Fruit fly (Drosophila melanogaster): ENCODE measurements around the gene CG5909.

The CG5909 gene

DNA sequence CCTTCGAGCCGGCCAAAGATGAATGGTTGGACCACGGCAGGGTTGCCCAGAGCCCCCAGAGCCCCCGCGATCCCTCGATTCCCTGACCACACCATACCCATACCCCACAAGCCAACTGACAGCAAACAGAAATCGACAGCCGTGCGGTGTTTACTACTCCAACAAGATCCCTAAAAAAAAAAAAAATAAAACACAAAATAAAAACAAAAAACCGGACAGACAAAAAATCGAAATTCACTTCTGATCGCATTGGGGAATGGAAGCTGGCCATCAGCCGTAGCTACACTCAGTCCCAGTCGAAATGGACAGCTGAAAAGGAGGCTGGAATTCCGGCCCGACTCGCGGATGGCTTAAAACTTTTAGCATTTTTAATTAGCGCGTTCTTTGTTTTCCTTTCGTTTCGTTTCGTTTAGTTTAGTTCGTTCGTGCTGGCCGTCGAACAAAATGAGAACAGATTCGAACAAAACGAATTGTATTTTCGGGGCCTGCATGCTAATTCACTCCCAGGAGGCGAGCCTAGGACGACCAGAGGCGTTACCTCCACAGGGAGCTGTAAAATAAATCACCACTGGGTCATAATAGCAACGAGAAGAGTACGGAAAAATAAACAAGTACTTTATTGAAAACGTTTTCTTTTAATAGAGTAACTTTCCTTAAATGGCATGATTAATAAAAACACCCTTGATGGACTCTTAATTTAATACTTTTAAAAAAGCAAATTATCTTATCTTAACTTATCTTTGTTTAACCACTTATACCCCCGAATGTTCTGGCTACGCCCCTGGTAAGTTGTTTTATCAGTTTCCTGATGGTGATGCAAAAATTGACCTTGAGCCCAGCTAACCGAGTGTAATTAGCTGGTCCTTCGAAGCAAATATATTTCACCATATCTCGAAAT lies 38.2 kb downstream of the CG5909 start:
- TF ChIP-seq CrebA (GFP tag; optimal IDR thresholded peaks at IDR 0.05; ENCODE audit: borderline replicate concordance), result peak; percentile 79
- TF ChIP-seq h (GFP tag; optimal IDR thresholded peaks at IDR 0.05), result peak; percentile 43
- TF ChIP-seq OdsH (GFP tag; optimal IDR thresholded peaks at IDR 0.05), result peak; percentile 50
- TF ChIP-seq Jra (GFP tag; optimal IDR thresholded peaks at IDR 0.05), result no peak
- no peak for TF ChIP-seq lola (GFP tag; optimal IDR thresholded peaks at IDR 0.05)
- no peak for TF ChIP-seq Myc (optimal IDR thresholded peaks at IDR 0.05)
- TF ChIP-seq Sp1 (GFP tag; optimal IDR thresholded peaks at IDR 0.05), result peak; percentile 15
- no peak for TF ChIP-seq Hr78 (GFP tag; optimal IDR thresholded peaks at IDR 0.05)
- no peak for TF ChIP-seq Hr83 (GFP tag; optimal IDR thresholded peaks at IDR 0.05; ENCODE audit: poor library complexity, severe bottlenecking)
- peak; percentile 43 for TF ChIP-seq brk (GFP tag; optimal IDR thresholded peaks at IDR 0.05)
- TF ChIP-seq HLH106 (tag; optimal IDR thresholded peaks at IDR 0.05), result peak; percentile 44
- TF ChIP-seq ey (GFP tag; optimal IDR thresholded peaks at IDR 0.05), result peak; percentile 33
- no peak for TF ChIP-seq jim (GFP tag; optimal IDR thresholded peaks at IDR 0.05)
- TF ChIP-seq rgr (GFP tag; optimal IDR thresholded peaks at IDR 0.05), result peak; percentile 44
- peak; percentile 62 for TF ChIP-seq Rel (GFP tag; optimal IDR thresholded peaks at IDR 0.05)
- TF ChIP-seq Rel (tag; optimal IDR thresholded peaks at IDR 0.05), result no peak
- TF ChIP-seq Hnf4 (GFP tag; optimal IDR thresholded peaks at IDR 0.05), result no peak
- TF ChIP-seq foxo (GFP tag; optimal IDR thresholded peaks at IDR 0.05), result peak in 1 of 2 experiments; percentile 50
- no peak for TF ChIP-seq Dfd (GFP tag; optimal IDR thresholded peaks at IDR 0.05)
- peak; percentile 24 for TF ChIP-seq psq (GFP tag; optimal IDR thresholded peaks at IDR 0.05)
- TF ChIP-seq br (GFP tag; optimal IDR thresholded peaks at IDR 0.05), result peak; percentile 16
- TF ChIP-seq sv (GFP tag; optimal IDR thresholded peaks at IDR 0.05), result no peak

DNA sequence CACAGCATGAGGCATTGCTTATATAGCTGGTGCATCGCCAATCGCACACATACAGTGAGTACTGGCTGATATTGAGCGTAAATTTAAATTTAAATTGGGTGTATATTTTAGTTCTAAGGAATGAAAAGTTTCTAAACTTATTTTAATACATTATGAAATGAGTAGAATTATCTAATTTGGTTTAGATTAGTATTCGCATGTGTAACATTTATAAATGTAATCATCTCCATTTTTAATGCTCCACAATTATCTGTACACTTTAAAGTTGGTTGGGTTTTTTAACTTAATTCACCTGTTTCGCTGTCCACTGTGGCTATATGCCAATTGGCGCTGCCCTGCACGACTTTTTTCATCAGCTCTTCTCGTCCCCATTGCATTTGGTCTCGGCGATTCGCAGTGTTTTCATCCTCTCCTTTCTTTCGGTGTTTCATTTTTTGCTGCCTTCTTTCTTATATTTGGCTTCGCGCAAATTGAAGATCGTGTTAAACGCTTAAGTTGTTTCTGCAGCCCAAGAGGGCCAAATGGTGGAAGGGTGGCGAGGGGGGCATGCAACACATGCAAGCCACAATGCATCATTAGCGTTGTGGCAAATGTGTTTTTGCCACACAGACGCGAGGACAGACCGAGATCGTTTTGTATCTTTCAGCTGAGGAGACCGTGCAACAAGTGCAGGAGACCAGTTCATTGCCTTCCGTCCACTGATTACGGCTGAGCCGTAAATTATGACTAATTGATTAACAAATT lies 40.8 kb downstream of the CG5909 start:
- TF ChIP-seq Myc (optimal IDR thresholded peaks at IDR 0.05), result no peak
- TF ChIP-seq rgr (GFP tag; optimal IDR thresholded peaks at IDR 0.05), result peak; percentile 74
- TF ChIP-seq woc (GFP tag; optimal IDR thresholded peaks at IDR 0.05), result peak; percentile 30
- TF ChIP-seq sage (GFP tag; optimal IDR thresholded peaks at IDR 0.05), result peak; percentile 16
- no peak for TF ChIP-seq dsf (GFP tag; optimal IDR thresholded peaks at IDR 0.05; ENCODE audit: borderline replicate concordance)
- TF ChIP-seq N (GFP tag; optimal IDR thresholded peaks at IDR 0.05), result no peak
- TF ChIP-seq psq (GFP tag; optimal IDR thresholded peaks at IDR 0.05), result peak; percentile 92
- TF ChIP-seq CG9705 (GFP tag; optimal IDR thresholded peaks at IDR 0.05), result peak; percentile 53
- TF ChIP-seq Sp1 (GFP tag; optimal IDR thresholded peaks at IDR 0.05), result peak; percentile 81
- peak; percentile 0 for TF ChIP-seq CrebA (GFP tag; optimal IDR thresholded peaks at IDR 0.05; ENCODE audit: borderline replicate concordance)
- TF ChIP-seq OdsH (GFP tag; optimal IDR thresholded peaks at IDR 0.05), result peak; percentile 84
- no peak for TF ChIP-seq Hr83 (GFP tag; optimal IDR thresholded peaks at IDR 0.05; ENCODE audit: poor library complexity, severe bottlenecking)
- TF ChIP-seq Hr78 (GFP tag; optimal IDR thresholded peaks at IDR 0.05), result no peak
- TF ChIP-seq jim (GFP tag; optimal IDR thresholded peaks at IDR 0.05), result no peak
- TF ChIP-seq HLH106 (tag; optimal IDR thresholded peaks at IDR 0.05), result peak; percentile 87
- TF ChIP-seq brk (GFP tag; optimal IDR thresholded peaks at IDR 0.05), result no peak
- TF ChIP-seq Jra (GFP tag; optimal IDR thresholded peaks at IDR 0.05), result no peak
- TF ChIP-seq br (GFP tag; optimal IDR thresholded peaks at IDR 0.05), result no peak
- TF ChIP-seq Dif (GFP tag; optimal IDR thresholded peaks at IDR 0.05; ENCODE audit: partially characterized antibody), result peak; percentile 28
- TF ChIP-seq dl (GFP tag; optimal IDR thresholded peaks at IDR 0.05; ENCODE audit: insufficient read depth in 1 of 2, partially characterized antibody in 2 of 2), result no peak
- TF ChIP-seq sv (GFP tag; optimal IDR thresholded peaks at IDR 0.05), result no peak
- peak in 1 of 2 experiments; percentile 85 for TF ChIP-seq foxo (GFP tag; optimal IDR thresholded peaks at IDR 0.05)
- peak; percentile 29 for TF ChIP-seq ey (GFP tag; optimal IDR thresholded peaks at IDR 0.05)
- TF ChIP-seq tai (GFP tag; optimal IDR thresholded peaks at IDR 0.05), result no peak
- TF ChIP-seq pan (optimal IDR thresholded peaks at IDR 0.05), result no peak
- TF ChIP-seq Vsx2 (GFP tag; optimal IDR thresholded peaks at IDR 0.05; ENCODE audit: partially characterized antibody), result peak; percentile 24
- no peak for TF ChIP-seq Abd-B (GFP tag; optimal IDR thresholded peaks at IDR 0.05)
- peak; percentile 85 for TF ChIP-seq fru (GFP tag; optimal IDR thresholded peaks at IDR 0.05)
- no peak for TF ChIP-seq usp (GFP tag; optimal IDR thresholded peaks at IDR 0.05)
- TF ChIP-seq dmrt93B (GFP tag; optimal IDR thresholded peaks at IDR 0.05), result peak; percentile 63
- peak; percentile 20 for TF ChIP-seq Hnf4 (GFP tag; optimal IDR thresholded peaks at IDR 0.05)
- no peak for TF ChIP-seq Mio (GFP tag; optimal IDR thresholded peaks at IDR 0.05)
- TF ChIP-seq GATAd (GFP tag; optimal IDR thresholded peaks at IDR 0.05), result no peak
- TF ChIP-seq lola (GFP tag; optimal IDR thresholded peaks at IDR 0.05), result no peak
- peak; percentile 3 for TF ChIP-seq CG32264 (GFP tag; optimal IDR thresholded peaks at IDR 0.05)
- peak; percentile 88 for TF ChIP-seq h (GFP tag; optimal IDR thresholded peaks at IDR 0.05)
- no peak for TF ChIP-seq Rel (GFP tag; optimal IDR thresholded peaks at IDR 0.05)
- no peak for TF ChIP-seq Rel (tag; optimal IDR thresholded peaks at IDR 0.05)
- no peak for TF ChIP-seq Dfd (GFP tag; optimal IDR thresholded peaks at IDR 0.05)

Measured in whole organism, wandering third instar larva.